Fruit fly (Drosophila melanogaster) S2 (cell line): ENCODE data around the gene CG4991.

Source experiments
- CG8478 ChIP-seq: fragments of >200 bp; optimal IDR thresholded peaks from 2 replicates; lab custom pipeline; 2018
- CTCF ChIP-seq, 2 experiments: fragments of >200 bp; optimal IDR thresholded peaks; 2 replicates each; lab custom pipeline; 2018

- TF ChIP-seq CTCF (optimal IDR thresholded peaks at IDR 0.05; lab: Kevin White, UChicago) (no peak), CG8478 (lab: Kevin White, UChicago) (no peak)
Measured at dm6 chrX:17108000-17108399, 16.3 kb downstream of the CG4991 start.
